Worm (Caenorhabditis elegans) whole organism, L3 larva: ENCODE data around the gene Y53F4B.24.
A peak's percentile ranks its signal among the peaks of the same experiment; 100 is the strongest.

Experiments
- R02D3.7 ChIP-seq: fragments of 150-350 bp; optimal IDR thresholded peaks from 2 replicates; lab custom pipeline; 2014; ENCODE audit warnings: missing biosample characterization, missing genetic modification characterization
- ZK546.5 ChIP-seq: sonication (generic microtip); optimal IDR thresholded peaks from 2 replicates; lab custom pipeline; 2017; ENCODE audit warnings: missing biosample characterization, missing genetic modification characterization
- aly-2 ChIP-seq: fragments of 150-350 bp; optimal IDR thresholded peaks from 2 replicates; lab custom pipeline; 2014; ENCODE audit warnings: missing biosample characterization, missing genetic modification characterization
- ama-1 ChIP-seq: fragments of 150-350 bp; optimal IDR thresholded peaks from 2 replicates; lab custom pipeline; 2018
- ceh-16 ChIP-seq: sonication (generic microtip); optimal IDR thresholded peaks from 2 replicates; lab custom pipeline; 2017; ENCODE audit warnings: missing biosample characterization, missing genetic modification characterization
- ceh-28 ChIP-seq: fragments of 150-350 bp; optimal IDR thresholded peaks from 2 replicates; lab custom pipeline; 2014; ENCODE audit warnings: missing biosample characterization, missing genetic modification reagents, missing genetic modification characterization
- ceh-82 ChIP-seq: fragments of 150-350 bp; optimal IDR thresholded peaks from 2 replicates; lab custom pipeline; 2014; ENCODE audit warnings: missing biosample characterization, missing genetic modification characterization
- ceh-9 ChIP-seq: sonication (generic microtip); optimal IDR thresholded peaks from 2 replicates; lab custom pipeline; 2018; ENCODE audit warnings: missing biosample characterization, missing genetic modification characterization
- daf-12 ChIP-seq: fragments of 150-350 bp; optimal IDR thresholded peaks from 2 replicates; lab custom pipeline; 2014; ENCODE audit warnings: missing biosample characterization, missing genetic modification reagents, missing genetic modification characterization
- egl-27 ChIP-seq: sonication (generic microtip); optimal IDR thresholded peaks from 4 replicates; lab custom pipeline; 2017; ENCODE audit warnings: missing biosample characterization, missing genetic modification reagents, missing genetic modification characterization
- egl-5 ChIP-seq: fragments of 150-350 bp; optimal IDR thresholded peaks from 2 replicates; lab custom pipeline; 2017; ENCODE audit warnings: missing biosample characterization, missing genetic modification reagents, missing genetic modification characterization, inconsistent platforms
- elt-1 ChIP-seq: fragments of 150-350 bp; optimal IDR thresholded peaks from 2 replicates; lab custom pipeline; 2014; ENCODE audit warnings: missing biosample characterization, missing genetic modification characterization
- elt-2 ChIP-seq: sonication (generic microtip); optimal IDR thresholded peaks from 2 replicates; lab custom pipeline; 2016; ENCODE audit warnings: missing genetic modification reagents, mild to moderate bottlenecking, missing genetic modification characterization, missing compliant biosample characterization
- elt-3 ChIP-seq, 3 experiments: fragments of 150-350 bp in 1 of 3; sonication (generic microtip) in 2 of 3; optimal IDR thresholded peaks; 2 replicates in 2 of 3; 4 replicates in 1 of 3; lab custom pipeline; 2014 to 2017; ENCODE audit warnings: missing biosample characterization in 3 of 3, missing genetic modification characterization in 3 of 3
- eor-1 ChIP-seq, 2 experiments: fragments of 150-350 bp; optimal IDR thresholded peaks; 2 replicates each; lab custom pipeline; 2014 to 2018; ENCODE audit warnings: missing biosample characterization in 2 of 2, missing genetic modification characterization in 2 of 2
- fkh-10 ChIP-seq: sonication (generic microtip); optimal IDR thresholded peaks from 2 replicates; lab custom pipeline; 2017; ENCODE audit warnings: missing biosample characterization, missing genetic modification reagents, missing genetic modification characterization
- fkh-2 ChIP-seq: fragments of 150-350 bp; optimal IDR thresholded peaks from 2 replicates; lab custom pipeline; 2014; ENCODE audit warnings: missing biosample characterization, missing genetic modification reagents, missing genetic modification characterization
- fos-1 ChIP-seq: fragments of 150-350 bp; optimal IDR thresholded peaks from 2 replicates; lab custom pipeline; 2014; ENCODE audit warnings: missing biosample characterization, missing genetic modification characterization
- hmg-11 ChIP-seq: sonication (generic microtip); optimal IDR thresholded peaks from 2 replicates; lab custom pipeline; 2016; ENCODE audit warnings: missing genetic modification characterization, missing compliant biosample characterization
- jun-1 ChIP-seq: fragments of 150-350 bp; optimal IDR thresholded peaks from 2 replicates; lab custom pipeline; 2014; ENCODE audit warnings: missing biosample characterization, missing genetic modification reagents, missing genetic modification characterization
- lin-15B ChIP-seq: fragments of 150-350 bp; optimal IDR thresholded peaks from 2 replicates; lab custom pipeline; 2014; ENCODE audit warnings: missing biosample characterization, missing genetic modification characterization
- lin-39 ChIP-seq: fragments of 150-350 bp; optimal IDR thresholded peaks from 2 replicates; lab custom pipeline; 2018; ENCODE audit warnings: missing biosample characterization, missing genetic modification reagents, missing genetic modification characterization
- lsy-12 ChIP-seq: sonication (generic microtip); optimal IDR thresholded peaks from 2 replicates; lab custom pipeline; 2016; ENCODE audit warnings: mild to moderate bottlenecking, missing genetic modification characterization, missing compliant biosample characterization
- mdl-1 ChIP-seq: fragments of 150-350 bp; optimal IDR thresholded peaks from 2 replicates; lab custom pipeline; 2014; ENCODE audit warnings: missing biosample characterization, missing genetic modification characterization
- mml-1 ChIP-seq: fragments of 150-350 bp; sonication (generic microtip); optimal IDR thresholded peaks from 3 replicates; lab custom pipeline; 2014; ENCODE audit warnings: missing biosample characterization, missing genetic modification characterization
- nfya-1 ChIP-seq: sonication (generic microtip); optimal IDR thresholded peaks from 2 replicates; lab custom pipeline; 2017; ENCODE audit warnings: missing genetic modification characterization, mild to moderate bottlenecking, missing compliant biosample characterization, antibody characterized with exemption, moderate library complexity; ENCODE audit not compliant: insufficient read depth
- nhr-11 ChIP-seq: fragments of 150-350 bp; optimal IDR thresholded peaks from 2 replicates; lab custom pipeline; 2014; ENCODE audit warnings: missing biosample characterization, missing genetic modification characterization
- nhr-12 ChIP-seq: fragments of 150-350 bp; optimal IDR thresholded peaks from 2 replicates; lab custom pipeline; 2014; ENCODE audit warnings: missing biosample characterization, missing genetic modification characterization
- nhr-23 ChIP-seq: fragments of 150-350 bp; optimal IDR thresholded peaks from 2 replicates; lab custom pipeline; 2014; ENCODE audit warnings: missing biosample characterization, missing genetic modification reagents, missing genetic modification characterization
- nhr-237 ChIP-seq: fragments of 150-350 bp; optimal IDR thresholded peaks from 2 replicates; lab custom pipeline; 2014; ENCODE audit warnings: missing biosample characterization, missing genetic modification characterization
- nhr-25 ChIP-seq: sonication (generic microtip); optimal IDR thresholded peaks from 2 replicates; lab custom pipeline; 2017; ENCODE audit warnings: missing biosample characterization, missing genetic modification characterization
- nhr-28 ChIP-seq: fragments of 150-350 bp; optimal IDR thresholded peaks from 2 replicates; lab custom pipeline; 2014; ENCODE audit warnings: missing biosample characterization, missing genetic modification characterization
- nhr-43 ChIP-seq: sonication (generic microtip); optimal IDR thresholded peaks from 2 replicates; lab custom pipeline; 2016; ENCODE audit warnings: mild to moderate bottlenecking, missing genetic modification characterization, missing compliant biosample characterization; ENCODE audit not compliant: poor library complexity, severe bottlenecking
- nhr-67 ChIP-seq: fragments of 150-350 bp; optimal IDR thresholded peaks from 2 replicates; lab custom pipeline; 2014; ENCODE audit warnings: missing biosample characterization, missing genetic modification characterization
- nhr-76 ChIP-seq: fragments of 150-350 bp; sonication (generic microtip); optimal IDR thresholded peaks from 5 replicates; lab custom pipeline; 2014; ENCODE audit warnings: missing biosample characterization, missing genetic modification characterization
- nhr-77 ChIP-seq: fragments of 150-350 bp; optimal IDR thresholded peaks from 2 replicates; lab custom pipeline; 2014; ENCODE audit warnings: missing biosample characterization, missing genetic modification characterization
- pha-4 ChIP-seq: fragments of 150-350 bp; optimal IDR thresholded peaks from 2 replicates; lab custom pipeline; 2014; ENCODE audit warnings: missing biosample characterization, missing genetic modification reagents, missing genetic modification characterization
- pqm-1 ChIP-seq: fragments of 150-350 bp; optimal IDR thresholded peaks from 2 replicates; lab custom pipeline; 2017; ENCODE audit warnings: missing biosample characterization, missing genetic modification characterization, inconsistent platforms
- sea-2 ChIP-seq: fragments of 150-350 bp; sonication (generic microtip); optimal IDR thresholded peaks from 4 replicates; lab custom pipeline; 2014; ENCODE audit warnings: missing biosample characterization, missing genetic modification reagents, missing genetic modification characterization
- skn-1 ChIP-seq: fragments of 150-350 bp; optimal IDR thresholded peaks from 2 replicates; lab custom pipeline; 2014; ENCODE audit warnings: missing biosample characterization, missing genetic modification characterization
- snpc-4 ChIP-seq: fragments of 150-350 bp; optimal IDR thresholded peaks from 2 replicates; lab custom pipeline; 2014; ENCODE audit warnings: missing biosample characterization, missing genetic modification characterization
- tbx-2 ChIP-seq: sonication (generic microtip); optimal IDR thresholded peaks from 2 replicates; lab custom pipeline; 2016; ENCODE audit warnings: mild to moderate bottlenecking, missing genetic modification characterization, missing compliant biosample characterization
- unc-39 ChIP-seq: sonication (generic microtip); optimal IDR thresholded peaks from 4 replicates; lab custom pipeline; 2017; ENCODE audit warnings: missing biosample characterization, missing genetic modification characterization
- unc-62 ChIP-seq: fragments of 150-350 bp; sonication (generic microtip); optimal IDR thresholded peaks from 4 replicates; lab custom pipeline; 2014; ENCODE audit warnings: missing biosample characterization, missing genetic modification reagents, missing genetic modification characterization
- zag-1 ChIP-seq: fragments of 150-350 bp; optimal IDR thresholded peaks from 2 replicates; lab custom pipeline; 2014; ENCODE audit warnings: missing biosample characterization, missing genetic modification characterization
- ztf-11 ChIP-seq: fragments of 150-350 bp; optimal IDR thresholded peaks from 2 replicates; lab custom pipeline; 2014; ENCODE audit warnings: missing biosample characterization, missing genetic modification characterization
- ztf-4 ChIP-seq: fragments of 150-350 bp; optimal IDR thresholded peaks from 2 replicates; lab custom pipeline; 2014; ENCODE audit warnings: missing biosample characterization, missing genetic modification characterization

Gene Y53F4B.24

DNA sequence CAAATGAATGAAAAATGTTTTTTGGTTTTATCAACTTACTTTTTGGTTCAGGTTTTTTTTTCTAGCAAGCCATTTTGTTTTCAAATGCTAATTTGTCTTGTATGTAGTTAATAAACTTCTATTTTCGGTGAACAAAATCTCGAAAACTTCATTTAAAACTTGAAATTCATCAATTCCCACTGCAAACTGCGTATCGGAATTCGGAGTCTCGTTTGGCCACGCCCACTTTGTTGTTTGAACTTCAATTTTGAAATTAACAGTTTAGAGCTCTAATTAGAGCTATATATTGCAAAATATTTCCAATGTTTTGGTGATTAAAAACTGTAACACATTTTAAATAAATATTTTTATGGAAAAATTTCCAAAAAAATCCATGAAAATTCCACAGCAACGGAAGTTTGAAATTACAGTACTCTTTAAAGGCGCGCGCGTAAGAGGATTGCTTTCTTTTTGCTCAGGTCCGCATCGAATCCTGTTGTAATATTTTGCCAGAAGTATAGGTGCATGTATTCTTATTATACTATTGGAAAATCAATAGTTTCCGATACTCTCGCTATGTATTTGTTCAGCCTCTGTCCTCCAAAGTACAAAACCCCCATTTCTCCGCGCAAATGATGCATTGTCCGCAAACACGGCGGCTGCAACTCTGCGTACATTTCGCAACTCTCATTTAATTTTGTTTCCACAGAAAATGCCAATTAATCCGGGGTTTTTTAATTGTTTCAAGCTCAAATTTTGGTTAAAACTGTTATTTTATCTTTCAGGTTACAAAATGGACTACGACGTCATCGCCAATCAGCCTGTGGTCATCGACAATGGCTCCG lies 14.5 kb downstream of the Y53F4B.24 start, which contains the start of gene arp-1:
Gene arp-1, plus strand, starts transcription at position 765 of the 824 bp plus-strand sequence.
- TF ChIP-seq ztf-11 (tag; lab: Kevin White, UChicago) (no peak), sea-2 (GFP tag; lab: Kevin White, UChicago) (no peak), daf-12 (tag; lab: Kevin White, UChicago) (no peak), unc-62 (GFP tag; lab: Kevin White, UChicago) (no peak), ceh-9 (tag; lab: Kevin White, UChicago) (no peak), nhr-67 (no peak), pqm-1 (tag; lab: Kevin White, UChicago) (no peak), ztf-4 (tag; lab: Kevin White, UChicago) (no peak), nfya-1 (tag; lab: Kevin White, UChicago) (peak; percentile 60), nhr-76 (peak; percentile 13), nhr-28 (no peak), ceh-82 (tag; lab: Kevin White, UChicago) (no peak), tbx-2 (no peak), ceh-16 (tag; lab: Kevin White, UChicago) (no peak), aly-2 (tag; lab: Kevin White, UChicago) (no peak), hmg-11 (tag; lab: Kevin White, UChicago) (peak; percentile 84), fkh-10 (GFP tag; lab: Kevin White, UChicago) (no peak), nhr-12 (tag; lab: Kevin White, UChicago) (no peak), elt-2 (tag; lab: Kevin White, UChicago) (peak; percentile 13), lin-15B (tag; lab: Kevin White, UChicago) (peak; percentile 44), mml-1 (tag; lab: Kevin White, UChicago) (no peak), ceh-28 (tag; lab: Kevin White, UChicago) (peak; percentile 60), ZK546.5 (tag; lab: Kevin White, UChicago) (no peak), fkh-2 (tag; lab: Kevin White, UChicago) (no peak), lsy-12 (no peak), R02D3.7 (tag; lab: Kevin White, UChicago) (no peak), nhr-23 (tag; lab: Kevin White, UChicago) (peak; percentile 12), nhr-11 (tag; lab: Kevin White, UChicago) (no peak), ama-1 (lab: Kevin White, UChicago) (no peak), elt-3 (tag; optimal IDR thresholded peaks at IDR 0.05; lab: Kevin White, UChicago) (no peak), fos-1 (tag; lab: Kevin White, UChicago) (no peak), nhr-25 (tag; lab: Kevin White, UChicago) (peak; percentile 38), egl-27 (tag; lab: Kevin White, UChicago) (no peak), snpc-4 (peak; percentile 52), egl-5 (tag; lab: Kevin White, UChicago) (no peak), jun-1 (no peak), mdl-1 (no peak), nhr-77 (no peak), elt-1 (no peak), lin-39 (tag; lab: Kevin White, UChicago) (peak; percentile 59), unc-39 (no peak), nhr-237 (tag; lab: Kevin White, UChicago) (no peak), skn-1 (tag; lab: Kevin White, UChicago) (no peak), pha-4 (peak; percentile 71), eor-1 (tag; optimal IDR thresholded peaks at IDR 0.05; lab: Kevin White, UChicago) (no peak), zag-1 (no peak), nhr-43 (no peak)
